Fruit fly (Drosophila melanogaster): ENCODE data around the gene CG31140.

CG31140 gene

DNA sequence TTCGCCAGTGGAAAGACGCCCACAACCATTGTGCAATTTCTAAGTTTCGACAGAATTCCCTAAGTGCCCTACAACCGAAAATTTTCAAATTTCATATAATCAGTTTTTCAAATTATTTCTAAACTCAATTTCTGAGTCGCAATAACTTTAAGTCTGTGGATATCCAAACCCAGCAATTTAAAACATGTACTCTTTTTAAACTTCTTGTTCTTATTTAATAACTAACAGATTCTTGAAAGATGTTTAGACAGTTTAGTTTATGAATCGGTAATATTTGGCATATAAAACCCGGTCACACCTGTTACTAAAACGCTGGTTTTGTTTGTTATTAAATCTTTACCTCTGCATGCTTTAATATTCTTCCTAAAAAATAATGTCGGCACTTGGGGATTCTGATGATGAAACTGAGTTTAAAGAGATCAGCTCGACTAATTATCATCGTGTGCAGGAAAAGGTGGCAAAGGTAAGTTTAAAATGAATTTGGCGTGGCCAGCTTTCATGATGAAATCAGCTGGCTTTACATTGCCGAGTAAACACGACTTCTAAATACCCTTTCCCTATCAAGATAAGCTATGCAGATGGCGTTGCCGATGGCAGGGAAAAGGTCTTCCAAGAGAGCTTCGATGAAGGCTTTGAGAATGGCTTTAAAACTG is 33.9 kb upstream of the CG31140 start, which contains the start of the genes CG43998, CG43999 and CG31142 (continued):
- TF ChIP-seq CG17361 (GFP tag; IDR thresholded peaks at IDR 0.05) (no peak), CG9215 (GFP tag; IDR thresholded peaks at IDR 0.05) (no peak), CG2889 (GFP tag; IDR thresholded peaks at IDR 0.05) (no peak), BtbVII (GFP tag; optimal IDR thresholded peaks at IDR 0.05) (no peak), CG15696 (tag; optimal IDR thresholded peaks at IDR 0.05) (peak; percentile 10), CG9609 (GFP tag; optimal IDR thresholded peaks at IDR 0.05) (no peak), CG17612 (GFP tag; IDR thresholded peaks at IDR 0.05) (no peak), CG4424 (GFP tag; optimal IDR thresholded peaks at IDR 0.05) (no peak), Dfd (GFP tag; optimal IDR thresholded peaks at IDR 0.05) (no peak), Atf-2 (GFP tag; optimal IDR thresholded peaks at IDR 0.05) (no peak), odd (GFP tag; optimal IDR thresholded peaks at IDR 0.05) (no peak), CG14050 (GFP tag; IDR thresholded peaks at IDR 0.05) (no peak), Bgb (GFP tag; IDR thresholded peaks at IDR 0.05; ENCODE audit: partially characterized antibody) (no peak), CG1024 (GFP tag; IDR thresholded peaks at IDR 0.05) (no peak), CG11696 (GFP tag; IDR thresholded peaks at IDR 0.05) (no peak), Usf (GFP tag; optimal IDR thresholded peaks at IDR 0.05) (no peak), CG8290 (GFP tag; optimal IDR thresholded peaks at IDR 0.05) (no peak), CG8290 (tag; optimal IDR thresholded peaks at IDR 0.05) (peak in 1 of 2 experiments; percentile 43), CG34376 (GFP tag; optimal IDR thresholded peaks at IDR 0.05) (peak; percentile 6), Taf1 (GFP tag; IDR thresholded peaks at IDR 0.05) (no peak), CG17359 (tag; optimal IDR thresholded peaks at IDR 0.05) (no peak), CG17829 (tag; optimal IDR thresholded peaks at IDR 0.05) (no peak), Xrp1 (GFP tag; IDR thresholded peaks at IDR 0.05) (no peak), bigmax (GFP tag; optimal IDR thresholded peaks at IDR 0.05) (no peak), org-1 (GFP tag; optimal IDR thresholded peaks at IDR 0.05) (no peak), ftz-f1 (GFP tag; optimal IDR thresholded peaks at IDR 0.05) (no peak), Max (GFP tag; optimal IDR thresholded peaks at IDR 0.05) (no peak), CG7987 (GFP tag; optimal IDR thresholded peaks at IDR 0.05) (no peak), Med (GFP tag) (peak; percentile 72), Ptx1 (GFP tag; IDR thresholded peaks at IDR 0.05) (no peak), unc-4 (GFP tag; IDR thresholded peaks at IDR 0.05; ENCODE audit: partially characterized antibody) (0 out of 2 replicates have a peak, but pooled peaks have one; percentile 19), CG3065 (GFP tag; optimal IDR thresholded peaks at IDR 0.05) (no peak), dati (GFP tag; IDR thresholded peaks at IDR 0.05) (no peak), H2.0 (GFP tag; IDR thresholded peaks at IDR 0.05) (no peak), CG15601 (tag; optimal IDR thresholded peaks at IDR 0.05) (no peak), wor (GFP tag; IDR thresholded peaks at IDR 0.05) (no peak), pnt (GFP tag; optimal IDR thresholded peaks at IDR 0.05) (no peak), CG2120 (GFP tag; optimal IDR thresholded peaks at IDR 0.05) (peak; percentile 28), CG8478 (optimal IDR thresholded peaks at IDR 0.05) (no peak), lbe (GFP tag; optimal IDR thresholded peaks at IDR 0.05) (no peak), fu2 (GFP tag; optimal IDR thresholded peaks at IDR 0.05) (no peak), Lim3 (GFP tag; IDR thresholded peaks at IDR 0.05) (no peak), Stat92E (GFP tag; optimal IDR thresholded peaks at IDR 0.05) (no peak), CG15073 (GFP tag; optimal IDR thresholded peaks at IDR 0.05) (no peak), Fer1 (GFP tag; optimal IDR thresholded peaks at IDR 0.05) (no peak), CG6791 (GFP tag; IDR thresholded peaks at IDR 0.05; ENCODE audit: partially characterized antibody) (no peak), sob (GFP tag; IDR thresholded peaks at IDR 0.05) (peak; percentile 17; the same call in 1 of the 2 replicates), CG7786 (GFP tag; optimal IDR thresholded peaks at IDR 0.05) (no peak), CG10543 (GFP tag; optimal IDR thresholded peaks at IDR 0.05) (no peak), knrl (GFP tag; IDR thresholded peaks at IDR 0.05; ENCODE audit: partially characterized antibody) (no peak), ase (GFP tag; IDR thresholded peaks at IDR 0.05) (no peak), CG16779 (GFP tag; IDR thresholded peaks at IDR 0.05) (no peak)

Measured in whole organism, embryonic.